Worm (Caenorhabditis elegans): ENCODE measurements around the gene bli-5.

bli-5 gene

ce11 chrIII:13389078-13389477 is 40.5 kb downstream of the bli-5 start, which contains the start of gene T03F6.3 (continued):
- TF ChIP-seq ceh-58 (GFP tag; IDR thresholded peaks at IDR 0.05) (no peak), egl-44 (GFP tag; IDR thresholded peaks at IDR 0.05) (no peak), B0019.2 (GFP tag; conservative IDR thresholded peaks at IDR 0.05) (no peak), snpc-3.4 (tag; optimal IDR thresholded peaks at IDR 0.05) (no peak), madf-6 (GFP tag; IDR thresholded peaks at IDR 0.05) (0 out of 2 replicates have a peak, but pooled peaks have one; percentile 47), madf-8 (GFP tag; conservative IDR thresholded peaks at IDR 0.05) (0 out of 2 replicates have a peak, but pooled peaks have one; percentile 18), cebp-1 (GFP tag; IDR thresholded peaks at IDR 0.05) (no peak), cebp-1 (tag; optimal IDR thresholded peaks at IDR 0.05) (no peak), fkh-3 (tag; optimal IDR thresholded peaks at IDR 0.05) (no peak), lsl-1 (GFP tag; optimal IDR thresholded peaks at IDR 0.05) (peak; percentile 67), lin-40 (tag; optimal IDR thresholded peaks at IDR 0.05) (no peak), rcor-1 (GFP tag; IDR thresholded peaks at IDR 0.05) (no peak)

ce11 chrIII:13388621-13389020 is 40.9 kb downstream of the bli-5 start:
- TF ChIP-seq tbp1 (GFP tag; optimal IDR thresholded peaks at IDR 0.05) (no peak), nhr-80 (tag; optimal IDR thresholded peaks at IDR 0.05) (peak; percentile 43)

ce11 chrIII:13385850-13386249 is 43.7 kb downstream of the bli-5 start, which contains the start of gene T03F6.4:
Gene T03F6.4, plus strand, starts transcription at chrIII:13386150.
- no peak for TF ChIP-seq aptf-3 (GFP tag; IDR thresholded peaks at IDR 0.05)
- TF ChIP-seq Y95B8A.8 (GFP tag; IDR thresholded peaks at IDR 0.05), result no peak
- no peak for TF ChIP-seq tlf-1 (GFP tag; optimal IDR thresholded peaks at IDR 0.05)
- no peak for TF ChIP-seq snpc-1.1 (tag; optimal IDR thresholded peaks at IDR 0.05; ENCODE audit: insufficient read depth)
- no peak for TF ChIP-seq lir-1 (GFP tag; conservative IDR thresholded peaks at IDR 0.05)
- TF ChIP-seq egl-44 (GFP tag; IDR thresholded peaks at IDR 0.05), result no peak
- TF ChIP-seq ztf-28 (GFP tag; IDR thresholded peaks at IDR 0.05), result no peak
- TF ChIP-seq Y56A3A.18 (GFP tag; IDR thresholded peaks at IDR 0.05), result no peak
- no peak for TF ChIP-seq ztf-25 (GFP tag; IDR thresholded peaks at IDR 0.05)

ce11 chrIII:13383159-13383558 is 46.4 kb downstream of the bli-5 start:
- no peak for TF ChIP-seq ztf-6 (GFP tag; IDR thresholded peaks at IDR 0.05)
- no peak for TF ChIP-seq xnd-1 (tag; optimal IDR thresholded peaks at IDR 0.05)
- TF ChIP-seq lsy-27 (tag; optimal IDR thresholded peaks at IDR 0.05; ENCODE audit: borderline replicate concordance, insufficient read depth), result no peak
- no peak for TF ChIP-seq tbx-9 (tag; optimal IDR thresholded peaks at IDR 0.05; ENCODE audit: borderline replicate concordance)
- no peak for TF ChIP-seq nfya-2 (GFP tag; IDR thresholded peaks at IDR 0.05)
- TF ChIP-seq ceh-100 (GFP tag; IDR thresholded peaks at IDR 0.05), result no peak
- TF ChIP-seq snpc-3.4 (tag; optimal IDR thresholded peaks at IDR 0.05), result no peak
- TF ChIP-seq snpc-1.3 (tag; optimal IDR thresholded peaks at IDR 0.05; ENCODE audit: insufficient read depth), result no peak
- no peak for TF ChIP-seq somi-1 (GFP tag; optimal IDR thresholded peaks at IDR 0.05)
- no peak for TF ChIP-seq egrh-3 (GFP tag; IDR thresholded peaks at IDR 0.05)
- TF ChIP-seq rpc-1 (optimal IDR thresholded peaks at IDR 0.05), result no peak
- TF ChIP-seq rpc-1 (tag; optimal IDR thresholded peaks at IDR 0.05), result no peak
- TF ChIP-seq pha-4 (tag; optimal IDR thresholded peaks at IDR 0.05), result no peak
- no peak for TF ChIP-seq B0336.3 (GFP tag; IDR thresholded peaks at IDR 0.05)
- no peak for TF ChIP-seq nhr-179 (tag; optimal IDR thresholded peaks at IDR 0.05)
- TF ChIP-seq attf-5 (GFP tag; optimal IDR thresholded peaks at IDR 0.05), result no peak
- no peak for TF ChIP-seq madf-10 (tag; optimal IDR thresholded peaks at IDR 0.05)
- TF ChIP-seq ztf-26 (tag; optimal IDR thresholded peaks at IDR 0.05), result no peak
- no peak for TF ChIP-seq lir-1 (GFP tag; conservative IDR thresholded peaks at IDR 0.05)

Measured in whole organism, young adult.